Worm (Caenorhabditis elegans) whole organism, L2 larva: ENCODE results near the gene hlh-32.

ENCODE experiments used
- R02D3.7 ChIP-seq: fragments of 150-350 bp; optimal IDR thresholded peaks from 2 replicates; lab custom pipeline; 2014; ENCODE audit warnings: missing biosample characterization, missing genetic modification characterization
- ZK546.5 ChIP-seq: sonication (generic microtip); optimal IDR thresholded peaks from 2 replicates; lab custom pipeline; 2017; ENCODE audit warnings: missing biosample characterization, missing genetic modification characterization
- elt-1 ChIP-seq: fragments of 150-350 bp; optimal IDR thresholded peaks from 2 replicates; lab custom pipeline; 2014; ENCODE audit warnings: missing biosample characterization, missing genetic modification characterization
- lin-11 ChIP-seq: fragments of 150-350 bp; sonication (generic microtip); optimal IDR thresholded peaks from 2 replicates; lab custom pipeline; 2014; ENCODE audit warnings: missing biosample characterization, missing genetic modification characterization, inconsistent platforms, mixed read lengths
- lin-13 ChIP-seq: fragments of 150-350 bp; optimal IDR thresholded peaks from 2 replicates; lab custom pipeline; 2014; ENCODE audit warnings: missing biosample characterization, missing genetic modification reagents, missing genetic modification characterization
- mbf-1 ChIP-seq: sonication (generic microtip); optimal IDR thresholded peaks from 2 replicates; lab custom pipeline; 2017; ENCODE audit warnings: missing biosample characterization, missing genetic modification characterization
- nhr-10 ChIP-seq: sonication (generic microtip); optimal IDR thresholded peaks from 2 replicates; lab custom pipeline; 2017; ENCODE audit warnings: missing biosample characterization, missing genetic modification characterization
- nhr-21 ChIP-seq: fragments of 150-350 bp; optimal IDR thresholded peaks from 2 replicates; lab custom pipeline; 2014; ENCODE audit warnings: missing biosample characterization, missing genetic modification characterization
- nhr-77 ChIP-seq: fragments of 150-350 bp; optimal IDR thresholded peaks from 2 replicates; lab custom pipeline; 2014; ENCODE audit warnings: missing biosample characterization, missing genetic modification characterization
- unc-62 ChIP-seq: fragments of 150-350 bp; optimal IDR thresholded peaks from 2 replicates; lab custom pipeline; 2014; ENCODE audit warnings: missing biosample characterization, missing genetic modification reagents, missing genetic modification characterization
- zag-1 ChIP-seq: fragments of 150-350 bp; optimal IDR thresholded peaks from 2 replicates; lab custom pipeline; 2014; ENCODE audit warnings: missing biosample characterization, missing genetic modification characterization
- ztf-11 ChIP-seq: sonication (generic microtip); optimal IDR thresholded peaks from 2 replicates; lab custom pipeline; 2017; ENCODE audit warnings: missing biosample characterization, missing genetic modification characterization

- TF ChIP-seq elt-1 (tag; lab: Kevin White, UChicago) (no peak), unc-62 (GFP tag; lab: Kevin White, UChicago) (no peak), R02D3.7 (tag; lab: Kevin White, UChicago) (no peak), nhr-10 (tag; lab: Kevin White, UChicago) (no peak), nhr-77 (tag; lab: Kevin White, UChicago) (no peak), lin-13 (no peak), nhr-21 (tag; lab: Kevin White, UChicago) (no peak), zag-1 (tag; lab: Kevin White, UChicago) (no peak), mbf-1 (tag; lab: Kevin White, UChicago) (no peak), ztf-11 (tag; lab: Kevin White, UChicago) (no peak), lin-11 (tag; lab: Kevin White, UChicago) (no peak), ZK546.5 (tag; lab: Kevin White, UChicago) (no peak)
Measured at ce11 chrIV:16133776-16134175, 1.5 kb downstream of the hlh-32 start.
